Worm (Caenorhabditis elegans): ENCODE measurements around the gene acl-6.

DNA sequence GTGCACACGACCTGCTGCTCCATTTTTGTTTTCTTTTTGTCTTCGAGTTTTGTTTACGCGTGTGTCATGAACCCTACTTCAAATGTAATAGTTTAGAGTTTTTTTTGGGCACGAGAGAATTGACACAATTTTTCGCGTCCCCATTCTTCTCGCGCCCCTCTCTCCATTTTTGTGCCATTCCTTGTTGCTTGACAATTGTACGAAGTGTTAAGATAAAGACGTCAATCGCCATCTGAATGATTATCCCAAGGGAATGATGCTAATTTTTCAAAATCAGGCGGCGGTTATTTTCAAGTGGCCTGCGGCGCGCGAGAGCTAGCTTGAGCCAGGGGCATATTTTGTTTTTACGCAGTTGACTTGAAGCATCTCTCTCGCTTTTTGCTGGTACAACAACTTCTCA is 9.2 kb downstream of the acl-6 start:
- TF ChIP-seq ceh-48 (tag; optimal IDR thresholded peaks at IDR 0.05) (no peak), fkh-10 (GFP tag; optimal IDR thresholded peaks at IDR 0.05) (no peak), pag-3 (tag; optimal IDR thresholded peaks at IDR 0.05; ENCODE audit: borderline replicate concordance) (no peak), sox-4 (tag; optimal IDR thresholded peaks at IDR 0.05) (no peak), F13H6.1 (tag; optimal IDR thresholded peaks at IDR 0.05) (no peak), npax-4 (tag; optimal IDR thresholded peaks at IDR 0.05) (no peak), nhr-11 (tag; optimal IDR thresholded peaks at IDR 0.05) (no peak), hlh-30 (tag; optimal IDR thresholded peaks at IDR 0.05; ENCODE audit: insufficient read depth) (no peak)

All from whole organism, late embryonic.